Worm (Caenorhabditis elegans) whole organism, L3 larva: ENCODE results near the gene F43C11.3.

Experiments
- ceh-28 ChIP-seq: fragments of 150-350 bp; optimal IDR thresholded peaks from 2 replicates; lab custom pipeline; 2014; ENCODE audit warnings: missing biosample characterization, missing genetic modification reagents, missing genetic modification characterization
- ceh-82 ChIP-seq: fragments of 150-350 bp; optimal IDR thresholded peaks from 2 replicates; lab custom pipeline; 2014; ENCODE audit warnings: missing biosample characterization, missing genetic modification characterization
- egl-27 ChIP-seq: sonication (generic microtip); optimal IDR thresholded peaks from 4 replicates; lab custom pipeline; 2017; ENCODE audit warnings: missing biosample characterization, missing genetic modification reagents, missing genetic modification characterization
- fkh-10 ChIP-seq: sonication (generic microtip); optimal IDR thresholded peaks from 2 replicates; lab custom pipeline; 2017; ENCODE audit warnings: missing biosample characterization, missing genetic modification reagents, missing genetic modification characterization
- lin-15B ChIP-seq: fragments of 150-350 bp; optimal IDR thresholded peaks from 2 replicates; lab custom pipeline; 2014; ENCODE audit warnings: missing biosample characterization, missing genetic modification characterization
- lsy-12 ChIP-seq: sonication (generic microtip); optimal IDR thresholded peaks from 2 replicates; lab custom pipeline; 2016; ENCODE audit warnings: mild to moderate bottlenecking, missing genetic modification characterization, missing compliant biosample characterization
- nhr-28 ChIP-seq: fragments of 150-350 bp; optimal IDR thresholded peaks from 2 replicates; lab custom pipeline; 2014; ENCODE audit warnings: missing biosample characterization, missing genetic modification characterization
- skn-1 ChIP-seq: fragments of 150-350 bp; optimal IDR thresholded peaks from 2 replicates; lab custom pipeline; 2014; ENCODE audit warnings: missing biosample characterization, missing genetic modification characterization
- snpc-4 ChIP-seq: fragments of 150-350 bp; optimal IDR thresholded peaks from 2 replicates; lab custom pipeline; 2014; ENCODE audit warnings: missing biosample characterization, missing genetic modification characterization
- unc-62 ChIP-seq: fragments of 150-350 bp; sonication (generic microtip); optimal IDR thresholded peaks from 4 replicates; lab custom pipeline; 2014; ENCODE audit warnings: missing biosample characterization, missing genetic modification reagents, missing genetic modification characterization
- zag-1 ChIP-seq: fragments of 150-350 bp; optimal IDR thresholded peaks from 2 replicates; lab custom pipeline; 2014; ENCODE audit warnings: missing biosample characterization, missing genetic modification characterization

DNA sequence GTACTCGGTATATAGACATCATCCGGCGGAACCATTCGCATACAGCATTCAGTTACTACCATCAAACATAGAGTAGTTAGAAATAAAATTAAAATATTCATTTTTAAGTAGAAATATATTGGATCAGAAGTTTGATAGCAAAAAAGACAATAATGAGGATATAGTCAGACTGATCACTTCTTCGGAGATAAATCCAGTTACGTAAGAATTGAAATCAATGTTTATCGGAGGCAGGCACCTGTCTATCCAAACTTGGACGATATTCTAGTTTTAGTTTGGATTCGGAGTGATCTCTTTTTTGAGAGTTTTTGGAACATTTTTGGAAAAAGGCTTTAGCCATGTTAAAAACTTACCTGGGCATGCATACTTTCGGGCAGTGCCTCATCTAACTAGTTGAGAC lies 30.2 kb downstream of the F43C11.3 start, which contains the start of gene F16G10.8:
- no peak for TF ChIP-seq egl-27 (tag; lab: Kevin White, UChicago)
- TF ChIP-seq lsy-12 (tag; lab: Kevin White, UChicago): no peak
- TF ChIP-seq snpc-4 (tag; lab: Kevin White, UChicago): no peak
- no peak for TF ChIP-seq ceh-28 (tag; lab: Kevin White, UChicago)
- no peak for TF ChIP-seq fkh-10 (GFP tag; lab: Kevin White, UChicago)
- no peak for TF ChIP-seq ceh-82
- TF ChIP-seq unc-62 (GFP tag; lab: Kevin White, UChicago): no peak
- TF ChIP-seq zag-1 (tag; lab: Kevin White, UChicago): no peak
- no peak for TF ChIP-seq nhr-28 (tag; lab: Kevin White, UChicago)
- no peak for TF ChIP-seq skn-1 (tag; lab: Kevin White, UChicago)
- TF ChIP-seq lin-15B (tag; lab: Kevin White, UChicago): no peak
